Worm (Caenorhabditis elegans) whole organism, late embryonic: ENCODE results near the gene gbh-1.

Source experiments
- C08G9.2 ChIP-seq: sonication (generic microtip); optimal IDR thresholded peaks from 2 replicates; lab custom pipeline; 2016; ENCODE audit warnings: mild to moderate bottlenecking, missing genetic modification characterization, moderate library complexity, missing compliant biosample characterization
- F13H6.1 ChIP-seq: sonication (generic microtip); optimal IDR thresholded peaks from 2 replicates; lab custom pipeline; 2016; ENCODE audit warnings: missing genetic modification characterization, missing compliant biosample characterization
- K09A11.1 ChIP-seq: sonication (generic microtip); optimal IDR thresholded peaks from 2 replicates; lab custom pipeline; 2017; ENCODE audit warnings: antibody characterized with exemption, mild to moderate bottlenecking, missing genetic modification characterization, missing compliant biosample characterization; ENCODE audit not compliant: insufficient read depth
- T23F11.4 ChIP-seq: fragments of 200-800 bp; sonication (Bioruptor generic); optimal IDR thresholded peaks from 2 replicates; lab custom pipeline; 2018; ENCODE audit warnings: mild to moderate bottlenecking, missing genetic modification characterization, missing compliant biosample characterization
- ceh-2 ChIP-seq: sonication (generic microtip); optimal IDR thresholded peaks from 2 replicates; lab custom pipeline; 2016; ENCODE audit warnings: missing genotype, missing genetic modification characterization, missing compliant biosample characterization
- ceh-22 ChIP-seq: sonication (generic microtip); optimal IDR thresholded peaks from 2 replicates; lab custom pipeline; 2017; ENCODE audit warnings: missing biosample characterization, missing genetic modification characterization
- ceh-31 ChIP-seq: sonication (generic microtip); optimal IDR thresholded peaks from 2 replicates; lab custom pipeline; 2016; ENCODE audit warnings: missing genetic modification characterization, missing compliant biosample characterization
- ceh-48 ChIP-seq: sonication (generic microtip); optimal IDR thresholded peaks from 2 replicates; lab custom pipeline; 2016; ENCODE audit warnings: missing genetic modification characterization, inconsistent platforms, missing compliant biosample characterization
- elt-2 ChIP-seq: sonication (generic microtip); optimal IDR thresholded peaks from 2 replicates; lab custom pipeline; 2016; ENCODE audit warnings: missing genetic modification reagents, missing genetic modification characterization, missing compliant biosample characterization
- elt-4 ChIP-seq: sonication (generic microtip); optimal IDR thresholded peaks from 2 replicates; lab custom pipeline; 2016; ENCODE audit warnings: missing genetic modification characterization, missing compliant biosample characterization
- ets-4 ChIP-seq: sonication (generic microtip); optimal IDR thresholded peaks from 2 replicates; lab custom pipeline; 2016; ENCODE audit warnings: missing genetic modification characterization, missing compliant biosample characterization
- fkh-6 ChIP-seq: sonication (generic microtip); optimal IDR thresholded peaks from 2 replicates; lab custom pipeline; 2016; ENCODE audit warnings: missing genetic modification characterization, missing compliant biosample characterization
- hlh-15 ChIP-seq: sonication (generic microtip); optimal IDR thresholded peaks from 2 replicates; lab custom pipeline; 2016; ENCODE audit warnings: missing genetic modification characterization, missing compliant biosample characterization
- hlh-30 ChIP-seq: sonication (generic microtip); optimal IDR thresholded peaks from 2 replicates; lab custom pipeline; 2017; ENCODE audit warnings: antibody characterized with exemption, missing genetic modification characterization, missing compliant biosample characterization; ENCODE audit not compliant: insufficient read depth
- hlh-6 ChIP-seq: sonication (generic microtip); optimal IDR thresholded peaks from 2 replicates; lab custom pipeline; 2016; ENCODE audit warnings: missing genotype, missing genetic modification characterization, missing compliant biosample characterization
- hlh-8 ChIP-seq: sonication (generic microtip); optimal IDR thresholded peaks from 2 replicates; lab custom pipeline; 2016; ENCODE audit warnings: missing genotype, missing genetic modification characterization, missing compliant biosample characterization
- lin-11 ChIP-seq: fragments of 200-800 bp; sonication (Bioruptor generic); optimal IDR thresholded peaks from 2 replicates; lab custom pipeline; 2018; ENCODE audit warnings: mild to moderate bottlenecking, missing genetic modification characterization, missing compliant biosample characterization
- mec-3 ChIP-seq: sonication (generic microtip); optimal IDR thresholded peaks from 2 replicates; lab custom pipeline; 2016; ENCODE audit warnings: borderline replicate concordance, missing genetic modification characterization, missing compliant biosample characterization
- nfya-1 ChIP-seq: sonication (generic microtip); optimal IDR thresholded peaks from 2 replicates; lab custom pipeline; 2017; ENCODE audit warnings: missing genetic modification characterization, mild to moderate bottlenecking, missing compliant biosample characterization, antibody characterized with exemption, moderate library complexity
- odd-2 ChIP-seq: sonication (generic microtip); optimal IDR thresholded peaks from 2 replicates; lab custom pipeline; 2017; ENCODE audit warnings: antibody characterized with exemption, mild to moderate bottlenecking, missing genetic modification characterization, missing compliant biosample characterization
- pag-3 ChIP-seq: sonication (generic microtip); optimal IDR thresholded peaks from 2 replicates; lab custom pipeline; 2016; ENCODE audit warnings: missing compliant biosample characterization, missing genetic modification characterization, borderline replicate concordance
- ref-2 ChIP-seq: sonication (generic microtip); optimal IDR thresholded peaks from 2 replicates; lab custom pipeline; 2016; ENCODE audit warnings: missing genetic modification characterization, missing compliant biosample characterization
- sox-4 ChIP-seq: sonication (generic microtip); optimal IDR thresholded peaks from 2 replicates; lab custom pipeline; 2017; ENCODE audit warnings: mild to moderate bottlenecking, missing genetic modification characterization, inconsistent platforms, missing compliant biosample characterization
- syd-9 ChIP-seq: sonication (generic microtip); optimal IDR thresholded peaks from 2 replicates; lab custom pipeline; 2016; ENCODE audit warnings: mild to moderate bottlenecking, missing genetic modification characterization, moderate library complexity, missing compliant biosample characterization
- tbx-2 ChIP-seq: sonication (generic microtip); optimal IDR thresholded peaks from 2 replicates; lab custom pipeline; 2016; ENCODE audit warnings: missing genetic modification characterization, missing compliant biosample characterization
- tbx-7 ChIP-seq: sonication (generic microtip); optimal IDR thresholded peaks from 2 replicates; lab custom pipeline; 2016; ENCODE audit warnings: missing genotype, missing genetic modification characterization, missing compliant biosample characterization
- ttx-3 ChIP-seq: sonication (generic microtip); optimal IDR thresholded peaks from 2 replicates; lab custom pipeline; 2016; ENCODE audit warnings: missing genetic modification reagents, missing genetic modification characterization, missing compliant biosample characterization
- unc-3 ChIP-seq, 2 experiments: fragments of 200-800 bp in 1 of 2; sonication (Bioruptor generic) in 1 of 2; sonication (generic microtip) in 1 of 2; conservative IDR thresholded peaks in 1 of 2; optimal IDR thresholded peaks in 1 of 2; 2 replicates each; pipeline versions ENCODE4 v1.3.6 to Lab custom; 2016 to 2022; ENCODE audit warnings: missing compliant biosample characterization in 2 of 2, missing genetic modification characterization in 2 of 2, missing genetic modification reagents in 1 of 2
- unc-42 ChIP-seq: sonication (generic microtip); optimal IDR thresholded peaks from 2 replicates; lab custom pipeline; 2016; ENCODE audit warnings: missing genotype, missing genetic modification characterization, missing compliant biosample characterization
- unc-55 ChIP-seq: sonication (generic microtip); optimal IDR thresholded peaks from 2 replicates; lab custom pipeline; 2017; ENCODE audit warnings: missing biosample characterization, missing genetic modification reagents, missing genetic modification characterization
- unc-86 ChIP-seq: sonication (generic microtip); optimal IDR thresholded peaks from 2 replicates; lab custom pipeline; 2016; ENCODE audit warnings: missing genetic modification characterization, missing compliant biosample characterization
- zip-5 ChIP-seq: sonication (generic microtip); optimal IDR thresholded peaks from 2 replicates; lab custom pipeline; 2016; ENCODE audit warnings: missing genetic modification characterization, missing compliant biosample characterization

The gbh-1 gene

DNA sequence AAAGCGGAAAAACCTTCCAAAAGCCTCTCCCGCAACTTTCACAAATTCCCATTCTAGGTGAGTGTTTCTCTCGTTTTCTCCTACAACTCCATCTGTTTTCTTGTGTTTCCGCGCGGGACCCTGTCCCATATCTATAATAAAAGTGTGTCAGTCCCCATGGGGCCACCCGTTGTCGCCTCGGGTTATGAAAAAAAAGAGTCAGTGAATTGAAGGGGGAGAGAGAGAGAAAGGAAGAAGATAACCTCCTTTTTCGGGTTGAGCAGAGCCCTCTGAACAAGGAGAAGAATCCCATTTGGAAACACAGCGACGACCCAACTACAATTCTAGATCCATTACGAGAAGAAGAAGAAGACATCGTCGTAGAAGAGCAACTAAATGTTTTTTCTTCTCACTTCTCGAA, 23.5 kb upstream of the gbh-1 start, which contains the start of gene C09G5.13:
C09G5.13 (plus strand) TSS at position 301 of the 400 bp plus-strand sequence.
- TF ChIP-seq sox-4 (tag; lab: Kevin White, UChicago) (no peak), mec-3 (tag; lab: Kevin White, UChicago) (no peak), hlh-6 (tag; lab: Kevin White, UChicago) (no peak), ttx-3 (no peak), K09A11.1 (tag; lab: Kevin White, UChicago) (no peak), C08G9.2 (tag; lab: Kevin White, UChicago) (no peak), fkh-6 (tag; lab: Kevin White, UChicago) (no peak)

DNA sequence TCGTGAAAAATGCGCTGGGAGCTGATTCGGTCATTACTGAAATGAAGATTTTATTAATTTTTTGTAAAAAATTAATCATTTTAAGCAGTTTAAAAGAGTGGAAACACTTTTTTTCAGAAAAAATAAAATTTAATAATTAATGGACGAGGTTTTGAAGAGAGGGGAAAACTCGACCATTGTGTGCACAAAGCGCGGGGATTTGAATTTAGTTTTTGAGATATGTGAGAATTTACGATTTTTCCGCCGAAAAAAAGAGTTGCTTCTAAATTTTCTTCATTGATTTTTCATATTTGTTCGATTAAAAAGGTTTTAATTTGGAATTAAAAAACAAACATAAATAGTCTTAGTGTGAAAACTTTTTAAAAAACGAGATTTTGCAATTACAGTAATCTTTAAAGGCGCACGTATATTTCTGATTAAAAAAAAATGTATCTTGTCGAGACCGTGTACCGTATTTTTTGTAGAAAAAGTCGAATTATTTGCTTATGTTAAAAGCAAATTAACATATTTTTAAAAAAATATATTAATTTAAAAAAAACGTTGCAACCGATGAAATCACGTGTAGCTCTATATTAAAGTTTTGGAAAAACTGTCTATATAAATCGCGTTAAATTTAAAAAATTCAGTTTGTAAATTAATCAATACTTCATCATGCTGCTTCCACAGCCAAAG, 20.8 kb upstream of the gbh-1 start, which contains the start of the genes dph-2 and C09G5.7:
dph-2 (minus strand) TSS at position 36 of the 672 bp plus-strand sequence.
C09G5.7 (plus strand) TSS at position 622 of the 672 bp plus-strand sequence.
- peak; percentile 10 for TF ChIP-seq hlh-8 (tag; lab: Kevin White, UChicago)
- TF ChIP-seq ceh-31 (tag; lab: Kevin White, UChicago), result peak; percentile 63
- no peak for TF ChIP-seq hlh-15
- no peak for TF ChIP-seq fkh-6 (tag; lab: Kevin White, UChicago)
- peak; percentile 32 for TF ChIP-seq unc-42 (tag; lab: Kevin White, UChicago)
- no peak for TF ChIP-seq ref-2
- no peak for TF ChIP-seq elt-4 (tag; lab: Kevin White, UChicago)
- TF ChIP-seq ets-4 (tag; lab: Kevin White, UChicago), result peak; percentile 46
- TF ChIP-seq odd-2 (tag; lab: Kevin White, UChicago), result no peak
- TF ChIP-seq ceh-2, result peak; percentile 67
- TF ChIP-seq ceh-22 (tag; lab: Kevin White, UChicago), result no peak
- TF ChIP-seq ceh-48 (tag; lab: Kevin White, UChicago), result no peak
- no peak for TF ChIP-seq F13H6.1 (tag; lab: Kevin White, UChicago)
- peak; percentile 19 for TF ChIP-seq tbx-2 (tag; lab: Kevin White, UChicago)
- peak; percentile 26 for TF ChIP-seq tbx-7
- peak; percentile 65 for TF ChIP-seq C08G9.2 (tag; lab: Kevin White, UChicago)
- TF ChIP-seq zip-5, result no peak
- no peak for TF ChIP-seq nfya-1 (tag; lab: Kevin White, UChicago)
- TF ChIP-seq unc-55 (GFP tag; lab: Kevin White, UChicago), result no peak
- TF ChIP-seq hlh-30 (tag; lab: Kevin White, UChicago), result no peak

- TF ChIP-seq unc-86 (tag; lab: Kevin White, UChicago), result no peak
- no peak for TF ChIP-seq elt-4 (tag; lab: Kevin White, UChicago)
- TF ChIP-seq T23F11.4 (GFP tag; lab: Kevin White, UChicago), result no peak
- TF ChIP-seq unc-3 (GFP tag; conservative IDR thresholded peaks at IDR 0.05; lab: Robert Waterston, UW), result no peak
- TF ChIP-seq unc-3 (tag; optimal IDR thresholded peaks at IDR 0.05; lab: Kevin White, UChicago), result no peak
- TF ChIP-seq elt-2 (tag; lab: Kevin White, UChicago), result no peak
These were observed 15.1 kb upstream of the gbh-1 start, which contains the start of gene bli-1 for ce11 chrII:10708660-10709059. bli-1 (plus strand) TSS chrII:10708960.

- TF ChIP-seq pag-3 (no peak), elt-4 (tag; lab: Kevin White, UChicago) (peak; percentile 85), lin-11 (tag; lab: Kevin White, UChicago) (no peak), tbx-2 (tag; lab: Kevin White, UChicago) (no peak), syd-9 (tag; lab: Kevin White, UChicago) (peak; percentile 5)
- TF ChIP-seq, all 69 proteins: peak for 2
These were observed 14.0 kb upstream of the gbh-1 start for ce11 chrII:10707439-10708096.
